In the genomic region with DNA sequence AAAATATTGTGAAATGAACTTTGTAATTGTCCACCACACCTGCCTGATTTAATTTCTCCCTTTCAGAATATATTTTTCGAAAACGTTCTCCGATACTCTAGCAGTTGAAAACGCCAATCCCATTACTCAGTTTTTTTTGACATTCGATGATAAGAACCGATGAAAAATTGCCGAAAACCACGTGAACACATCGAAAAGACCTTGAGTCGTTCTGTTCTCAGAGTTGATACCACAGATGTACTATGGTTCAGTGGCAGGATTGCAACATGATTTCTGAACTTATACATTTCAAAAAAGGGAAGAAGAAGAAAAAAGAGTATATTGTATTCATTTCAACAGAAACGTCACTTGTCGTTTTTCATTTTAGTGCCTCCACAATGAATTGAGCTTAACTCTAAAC, we compare ENCODE assay signal across 4 worm cellular contexts.
A peak's percentile ranks its signal among the peaks of the same experiment; 100 is the strongest.
TF ChIP-seq lines count a peak whose summit lies in the region.

No protein-coding gene starts in this region.

TF ChIP-seq in whole organism, L1 larva, 84 proteins besides CTCF, POLR2A, EP300 and RAD21 (continues in another document):
- TF ChIP-seq snu-23 (GFP tag; optimal IDR thresholded peaks at IDR 0.05; lab: Kevin White, UChicago) (peak; percentile 40), mep-1 (tag; optimal IDR thresholded peaks at IDR 0.05; lab: Kevin White, UChicago) (no peak), nhr-71 (tag; optimal IDR thresholded peaks at IDR 0.05; lab: Kevin White, UChicago) (peak; percentile 48), hpl-2 (GFP tag; optimal IDR thresholded peaks at IDR 0.05; lab: Kevin White, UChicago) (no peak), efl-1 (optimal IDR thresholded peaks at IDR 0.05; lab: Kevin White, UChicago) (no peak), efl-1 (GFP tag; optimal IDR thresholded peaks at IDR 0.05 in 1 of 2; lab: Kevin White, UChicago) (peak in 1 of 2 experiments; percentile 59), vab-15 (tag; optimal IDR thresholded peaks at IDR 0.05; lab: Kevin White, UChicago) (no peak), skn-1 (tag; optimal IDR thresholded peaks at IDR 0.05; lab: Kevin White, UChicago) (no peak), mdl-1 (tag; optimal IDR thresholded peaks at IDR 0.05; lab: Kevin White, UChicago) (peak in 1 of 2 experiments; percentile 24), lin-14 (GFP tag; optimal IDR thresholded peaks at IDR 0.05; lab: Kevin White, UChicago) (peak; percentile 38), unc-86 (tag; optimal IDR thresholded peaks at IDR 0.05; lab: Kevin White, UChicago) (no peak), ceh-88 (GFP tag; IDR thresholded peaks at IDR 0.05; lab: Robert Waterston, UW) (no peak), fkh-8 (tag; optimal IDR thresholded peaks at IDR 0.05; lab: Kevin White, UChicago) (no peak), nhr-20 (tag; optimal IDR thresholded peaks at IDR 0.05; lab: Kevin White, UChicago) (peak; percentile 60), mef-2 (tag; optimal IDR thresholded peaks at IDR 0.05; lab: Kevin White, UChicago) (no peak), elt-3 (tag; optimal IDR thresholded peaks at IDR 0.05; lab: Kevin White, UChicago) (peak in 2 of 6 experiments; percentile 26 to 94), C34B4.2 (tag; optimal IDR thresholded peaks at IDR 0.05; lab: Kevin White, UChicago) (no peak), lin-35 (GFP tag; optimal IDR thresholded peaks at IDR 0.05; lab: Kevin White, UChicago) (peak in 1 of 2 experiments; percentile 28), nhr-85 (tag; lab: Kevin White, UChicago) (peak; percentile 79), tbx-2 (tag; optimal IDR thresholded peaks at IDR 0.05; lab: Kevin White, UChicago) (peak; percentile 16), Y116A8C.19 (tag; optimal IDR thresholded peaks at IDR 0.05; lab: Kevin White, UChicago; ENCODE audit: borderline replicate concordance) (no peak)

TF ChIP-seq in whole organism, L2 larva, 48 proteins besides CTCF, POLR2A, EP300 and RAD21:
- TF ChIP-seq crh-2 (tag; optimal IDR thresholded peaks at IDR 0.05; lab: Kevin White, UChicago), result no peak
- TF ChIP-seq lin-11 (tag; optimal IDR thresholded peaks at IDR 0.05; lab: Kevin White, UChicago), result no peak
- TF ChIP-seq mdl-1 (tag; optimal IDR thresholded peaks at IDR 0.05; lab: Kevin White, UChicago), result no peak
- no peak for TF ChIP-seq alr-1 (tag; optimal IDR thresholded peaks at IDR 0.05; lab: Kevin White, UChicago)
- no peak for TF ChIP-seq nhr-11 (tag; optimal IDR thresholded peaks at IDR 0.05; lab: Kevin White, UChicago)
- TF ChIP-seq peb-1 (tag; optimal IDR thresholded peaks at IDR 0.05; lab: Kevin White, UChicago), result no peak
- no peak for TF ChIP-seq unc-62 (GFP tag; optimal IDR thresholded peaks at IDR 0.05; lab: Kevin White, UChicago)
- TF ChIP-seq sma-9 (GFP tag; optimal IDR thresholded peaks at IDR 0.05; lab: Kevin White, UChicago), result peak; percentile 17
- no peak for TF ChIP-seq sma-9 (tag; optimal IDR thresholded peaks at IDR 0.05; lab: Kevin White, UChicago)

TF ChIP-seq in whole organism, L4 larva, 104 proteins besides CTCF, POLR2A, EP300 and RAD21:
- TF ChIP-seq lsy-2 (tag; optimal IDR thresholded peaks at IDR 0.05; lab: Kevin White, UChicago) (peak in 1 of 2 experiments; percentile 7), nhr-237 (tag; optimal IDR thresholded peaks at IDR 0.05; lab: Kevin White, UChicago) (no peak), nhr-28 (tag; optimal IDR thresholded peaks at IDR 0.05; lab: Kevin White, UChicago) (peak; percentile 55), ctbp-1 (GFP tag; IDR thresholded peaks at IDR 0.05; lab: Robert Waterston, UW) (no peak), hlh-30 (tag; optimal IDR thresholded peaks at IDR 0.05; lab: Kevin White, UChicago; ENCODE audit: insufficient read depth) (peak; percentile 43), hlh-11 (tag; optimal IDR thresholded peaks at IDR 0.05; lab: Kevin White, UChicago) (peak; percentile 57), mdl-1 (tag; optimal IDR thresholded peaks at IDR 0.05; lab: Kevin White, UChicago) (peak in 1 of 2 experiments; percentile 57), cey-2 (tag; optimal IDR thresholded peaks at IDR 0.05; lab: Kevin White, UChicago; ENCODE audit: borderline replicate concordance, insufficient read depth) (no peak), mep-1 (tag; optimal IDR thresholded peaks at IDR 0.05; lab: Kevin White, UChicago) (no peak), tra-1 (GFP tag; IDR thresholded peaks at IDR 0.05; lab: Robert Waterston, UW) (0 out of 2 replicates have a peak, but pooled peaks have one; percentile 41), dmd-6 (GFP tag; IDR thresholded peaks at IDR 0.05; lab: Robert Waterston, UW) (peak; percentile 75), mxl-3 (GFP tag; optimal IDR thresholded peaks at IDR 0.05; lab: Kevin White, UChicago) (peak; percentile 51), lin-1 (GFP tag; IDR thresholded peaks at IDR 0.05; lab: Robert Waterston, UW) (no peak), unc-62 (GFP tag; optimal IDR thresholded peaks at IDR 0.05 in 1 of 2; lab: Kevin White, UChicago) (peak in 1 of 2 experiments; percentile 88), unc-62 (tag; optimal IDR thresholded peaks at IDR 0.05; lab: Kevin White, UChicago) (no peak), D1046.2 (GFP tag; IDR thresholded peaks at IDR 0.05; lab: Robert Waterston, UW) (no peak)

TF ChIP-seq in whole organism, young adult, 124 proteins besides CTCF, POLR2A, EP300 and RAD21:
- TF ChIP-seq Y95B8A.8 (GFP tag; IDR thresholded peaks at IDR 0.05; lab: Robert Waterston, UW) (no peak), pha-4 (tag; optimal IDR thresholded peaks at IDR 0.05; lab: Kevin White, UChicago) (no peak), zim-3 (tag; optimal IDR thresholded peaks at IDR 0.05; lab: Kevin White, UChicago) (no peak), chd-7 (tag; optimal IDR thresholded peaks at IDR 0.05; lab: Kevin White, UChicago) (no peak), B0035.1 (tag; optimal IDR thresholded peaks at IDR 0.05; lab: Kevin White, UChicago) (no peak), attf-3 (GFP tag; conservative IDR thresholded peaks at IDR 0.05; lab: Robert Waterston, UW) (no peak), ekl-4 (GFP tag; IDR thresholded peaks at IDR 0.05; lab: Robert Waterston, UW) (no peak), cebp-1 (GFP tag; IDR thresholded peaks at IDR 0.05; lab: Robert Waterston, UW) (no peak), cebp-1 (tag; optimal IDR thresholded peaks at IDR 0.05; lab: Kevin White, UChicago) (peak; percentile 30), Y53F4B.3 (GFP tag; IDR thresholded peaks at IDR 0.05; lab: Robert Waterston, UW) (no peak), egrh-3 (GFP tag; IDR thresholded peaks at IDR 0.05; lab: Robert Waterston, UW) (no peak), dox-1 (GFP tag; IDR thresholded peaks at IDR 0.05; lab: Robert Waterston, UW) (no peak), gei-17 (GFP tag; optimal IDR thresholded peaks at IDR 0.05; lab: Kevin White, UChicago) (no peak), bed-2 (GFP tag; IDR thresholded peaks at IDR 0.05; lab: Robert Waterston, UW) (no peak), B0336.3 (GFP tag; IDR thresholded peaks at IDR 0.05; lab: Robert Waterston, UW) (no peak), lin-40 (tag; optimal IDR thresholded peaks at IDR 0.05; lab: Kevin White, UChicago) (peak; percentile 16), nhr-90 (tag; optimal IDR thresholded peaks at IDR 0.05; lab: Kevin White, UChicago) (no peak), nhr-80 (tag; optimal IDR thresholded peaks at IDR 0.05; lab: Kevin White, UChicago) (peak; percentile 77), pbrm-1 (GFP tag; IDR thresholded peaks at IDR 0.05; lab: Robert Waterston, UW) (no peak), tlf-1 (GFP tag; optimal IDR thresholded peaks at IDR 0.05; lab: Kevin White, UChicago) (no peak), tbx-9 (tag; optimal IDR thresholded peaks at IDR 0.05; lab: Kevin White, UChicago; ENCODE audit: borderline replicate concordance) (no peak)
